Fruit fly (Drosophila melanogaster) whole organism, embryonic: ENCODE results near the gene CG9582.

ENCODE experiments used
- Blimp-1 ChIP-seq: fragments of 200-800 bp; sonication (Bioruptor generic); optimal IDR thresholded peaks from 3 replicates; lab custom pipeline; 2018; ENCODE audit warnings: missing biosample characterization, missing genetic modification characterization, mild to moderate bottlenecking, moderate library complexity, missing genetic modification reagents
- CG10321 ChIP-seq: fragments of 200-800 bp; sonication (Bioruptor generic); IDR thresholded peaks from 2 replicates; pipeline ENCODE4 v1.3.6; 2022; ENCODE audit warnings: missing biosample characterization, missing genetic modification characterization
- CG14014 ChIP-seq: fragments of 200-800 bp; sonication (Bioruptor generic); IDR thresholded peaks from 2 replicates; pipeline ENCODE4 v1.3.6; 2022; ENCODE audit warnings: missing biosample characterization, missing genetic modification characterization
- CG1529 ChIP-seq: fragments of 200-800 bp; sonication (Bioruptor generic); optimal IDR thresholded peaks from 3 replicates; lab custom pipeline; 2018; ENCODE audit warnings: missing biosample characterization, missing genetic modification characterization
- CG15601 ChIP-seq: fragments of 200-800 bp; sonication (Bioruptor generic); optimal IDR thresholded peaks from 3 replicates; lab custom pipeline; 2019; ENCODE audit warnings: missing biosample characterization, mild to moderate bottlenecking, missing genetic modification characterization, moderate library complexity
- CG17186 ChIP-seq: fragments of 200-800 bp; sonication (Bioruptor generic); optimal IDR thresholded peaks from 3 replicates; lab custom pipeline; 2017; ENCODE audit warnings: missing biosample characterization, missing genetic modification reagents, missing genetic modification characterization
- CG17328 ChIP-seq: fragments of 200-800 bp; sonication (Bioruptor generic); IDR thresholded peaks from 2 replicates; pipeline ENCODE4 v1.3.6; 2022; ENCODE audit warnings: missing biosample characterization, missing genetic modification characterization
- CG17912 ChIP-seq: fragments of 200-800 bp; sonication (Bioruptor generic); optimal IDR thresholded peaks from 2 replicates; lab custom pipeline; 2018; ENCODE audit warnings: missing biosample characterization, mild to moderate bottlenecking, missing genetic modification characterization
- CG2116 ChIP-seq: fragments of 200-800 bp; sonication (Bioruptor generic); optimal IDR thresholded peaks from 3 replicates; lab custom pipeline; 2018; ENCODE audit warnings: missing biosample characterization, mild to moderate bottlenecking, missing genetic modification characterization
- CG2199 ChIP-seq: fragments of 200-800 bp; sonication (Bioruptor generic); IDR thresholded peaks from 3 replicates; pipeline ENCODE4 v1.3.6; 2022; ENCODE audit warnings: missing biosample characterization, missing genetic modification characterization
- CG2678 ChIP-seq: fragments of 200-800 bp; sonication (Bioruptor generic); optimal IDR thresholded peaks from 3 replicates; lab custom pipeline; 2019; ENCODE audit warnings: missing biosample characterization, mild to moderate bottlenecking, missing genetic modification characterization, moderate library complexity
- CG3065 ChIP-seq: fragments of 200-800 bp; sonication (Bioruptor generic); optimal IDR thresholded peaks from 2 replicates; lab custom pipeline; 2016; ENCODE audit warnings: missing biosample characterization, missing genetic modification characterization
- CG3281 ChIP-seq: fragments of 200-800 bp; sonication (Bioruptor generic); optimal IDR thresholded peaks from 3 replicates; lab custom pipeline; 2017; ENCODE audit warnings: missing biosample characterization, mild to moderate bottlenecking, missing genetic modification characterization
- CG6654 ChIP-seq: fragments of 200-800 bp; sonication (Bioruptor generic); optimal IDR thresholded peaks from 2 replicates; lab custom pipeline; 2017; ENCODE audit warnings: missing biosample characterization, mild to moderate bottlenecking, missing genetic modification characterization
- CG6689 ChIP-seq: fragments of 200-800 bp; sonication (Bioruptor generic); IDR thresholded peaks from 2 replicates; pipeline ENCODE4 v1.3.6; 2022; ENCODE audit warnings: missing biosample characterization, missing genetic modification characterization
- CG6813 ChIP-seq: fragments of 200-800 bp; sonication (Bioruptor generic); optimal IDR thresholded peaks from 2 replicates; lab custom pipeline; 2017; ENCODE audit warnings: missing biosample characterization, missing genetic modification characterization, mild to moderate bottlenecking, moderate library complexity, missing genetic modification reagents
- CG6854 ChIP-seq: fragments of 200-800 bp; sonication (Bioruptor generic); optimal IDR thresholded peaks from 3 replicates; lab custom pipeline; 2017; ENCODE audit warnings: missing biosample characterization, mild to moderate bottlenecking, missing genetic modification characterization
- CG7271 ChIP-seq: fragments of 200-800 bp; sonication (Bioruptor generic); optimal IDR thresholded peaks from 2 replicates; lab custom pipeline; 2018; ENCODE audit warnings: missing biosample characterization, mild to moderate bottlenecking, missing genetic modification characterization, moderate library complexity
- CG8089 ChIP-seq: fragments of 200-800 bp; sonication (Bioruptor generic); optimal IDR thresholded peaks from 3 replicates; lab custom pipeline; 2016; ENCODE audit warnings: missing biosample characterization, missing genetic modification characterization
- CrebB ChIP-seq: fragments of 200-800 bp; sonication (Bioruptor generic); optimal IDR thresholded peaks from 3 replicates; lab custom pipeline; 2018; ENCODE audit warnings: missing biosample characterization, mild to moderate bottlenecking, missing genetic modification characterization
- D19A ChIP-seq: fragments of 200-800 bp; optimal IDR thresholded peaks from 3 replicates; lab custom pipeline; 2019; ENCODE audit warnings: missing biosample characterization, mild to moderate bottlenecking, missing genetic modification characterization, moderate library complexity
- E2f2 ChIP-seq: fragments of 200-800 bp; sonication (Bioruptor generic); IDR thresholded peaks from 2 replicates; pipeline ENCODE4 v1.3.6; 2022; ENCODE audit warnings: missing biosample characterization, missing genetic modification characterization
- Eip74EF ChIP-seq, 2 experiments: fragments of 200-800 bp in 1 of 2; fragments of >200 bp in 1 of 2; sonication (Bioruptor generic) in 1 of 2; optimal IDR thresholded peaks; 2 replicates each; lab custom pipeline; 2017 to 2019; ENCODE audit warnings: missing biosample characterization in 2 of 2, missing genetic modification characterization in 2 of 2, mild to moderate bottlenecking in 1 of 2, moderate library complexity in 1 of 2
- Hr51 ChIP-seq, 2 experiments: fragments of 200-800 bp; sonication (Bioruptor generic); optimal IDR thresholded peaks; 2 replicates in 1 of 2; 3 replicates in 1 of 2; lab custom pipeline; 2016 to 2018; ENCODE audit warnings: missing biosample characterization in 2 of 2, missing genetic modification characterization in 2 of 2, mild to moderate bottlenecking in 1 of 2, moderate library complexity in 1 of 2
- Max ChIP-seq: fragments of 200-800 bp; sonication (Bioruptor generic); optimal IDR thresholded peaks from 2 replicates; lab custom pipeline; 2016; ENCODE audit warnings: missing biosample characterization, mild to moderate bottlenecking, missing genetic modification characterization
- Med ChIP-seq: fragments of 200-800 bp; sonication (Bioruptor generic); peaks from one replicate; lab custom pipeline; 2016; ENCODE audit warnings: missing biosample characterization, missing genetic modification characterization, mild to moderate bottlenecking, inconsistent platforms, moderate library complexity
- Mrtf ChIP-seq: fragments of 200-800 bp; sonication (Bioruptor generic); IDR thresholded peaks from 3 replicates; pipeline ENCODE4 v1.3.6; 2022; ENCODE audit warnings: missing biosample characterization, missing genetic modification characterization
- Nf-YC ChIP-seq: fragments of 200-800 bp; optimal IDR thresholded peaks from 3 replicates; lab custom pipeline; 2019; ENCODE audit warnings: missing biosample characterization, mild to moderate bottlenecking, missing genetic modification characterization, moderate library complexity
- Rfx ChIP-seq: fragments of 200-800 bp; sonication (Bioruptor generic); IDR thresholded peaks from 2 replicates; pipeline ENCODE4 v1.3.6; 2022; ENCODE audit warnings: missing biosample characterization, missing genetic modification characterization
- Six4 ChIP-seq: fragments of 200-800 bp; sonication (Bioruptor generic); optimal IDR thresholded peaks from 2 replicates; lab custom pipeline; 2016; ENCODE audit warnings: missing biosample characterization, missing genetic modification characterization
- Sry-δ ChIP-seq: fragments of 200-800 bp; sonication (Bioruptor generic); optimal IDR thresholded peaks from 2 replicates; lab custom pipeline; 2016; ENCODE audit warnings: missing biosample characterization, missing genetic modification characterization
- ase ChIP-seq: fragments of 200-800 bp; sonication (Bioruptor generic); IDR thresholded peaks from 3 replicates; pipeline ENCODE4 v1.3.6; 2022; ENCODE audit warnings: missing biosample characterization, missing genetic modification characterization
- ash1 ChIP-seq: fragments of 200-800 bp; sonication (Bioruptor generic); optimal IDR thresholded peaks from 2 replicates; lab custom pipeline; 2018; ENCODE audit warnings: missing biosample characterization, mild to moderate bottlenecking, missing genetic modification characterization
- dati ChIP-seq: fragments of 200-800 bp; sonication (Bioruptor generic); IDR thresholded peaks from 2 replicates; pipeline ENCODE4 v1.3.6; 2022; ENCODE audit warnings: missing biosample characterization, missing genetic modification characterization
- dmrt11E ChIP-seq: fragments of 200-800 bp; sonication (Bioruptor generic); optimal IDR thresholded peaks from 3 replicates; lab custom pipeline; 2018; ENCODE audit warnings: missing biosample characterization, mild to moderate bottlenecking, missing genetic modification characterization, moderate library complexity
- esg ChIP-seq: fragments of 200-800 bp; sonication (Bioruptor generic); conservative IDR thresholded peaks from 2 replicates; pipeline ENCODE4 v1.3.6; 2022; ENCODE audit warnings: missing biosample characterization, missing genetic modification characterization
- ftz-f1 ChIP-seq: fragments of 200-800 bp; sonication (Bioruptor generic); optimal IDR thresholded peaks from 2 replicates; lab custom pipeline; 2016; ENCODE audit warnings: missing biosample characterization, missing genetic modification characterization
- gce ChIP-seq: fragments of 200-800 bp; sonication (Bioruptor generic); IDR thresholded peaks from 3 replicates; pipeline ENCODE4 v1.3.6; 2022; ENCODE audit warnings: missing biosample characterization, missing genetic modification characterization
- gcm2 ChIP-seq: fragments of 200-800 bp; sonication (Bioruptor generic); optimal IDR thresholded peaks from 2 replicates; lab custom pipeline; 2016; ENCODE audit warnings: missing biosample characterization, missing genetic modification characterization
- gfzf ChIP-seq: fragments of 200-800 bp; sonication (Bioruptor generic); optimal IDR thresholded peaks from 2 replicates; lab custom pipeline; 2016; ENCODE audit warnings: missing biosample characterization, mild to moderate bottlenecking, missing genetic modification characterization, moderate library complexity
- ind ChIP-seq: fragments of 200-800 bp; sonication (Bioruptor generic); optimal IDR thresholded peaks from 3 replicates; lab custom pipeline; 2016; ENCODE audit warnings: missing biosample characterization, missing genetic modification characterization
- knrl ChIP-seq: fragments of 200-800 bp; sonication (Bioruptor generic); IDR thresholded peaks from 3 replicates; pipeline ENCODE4 v1.3.6; 2022; ENCODE audit warnings: missing biosample characterization, missing genetic modification characterization; ENCODE audit not compliant: partially characterized antibody
- luna ChIP-seq: fragments of 200-800 bp; sonication (Bioruptor generic); optimal IDR thresholded peaks from 2 replicates; lab custom pipeline; 2016; ENCODE audit warnings: missing biosample characterization, missing genetic modification characterization
- sug ChIP-seq: fragments of 200-800 bp; optimal IDR thresholded peaks from 2 replicates; lab custom pipeline; 2019; ENCODE audit warnings: missing biosample characterization, mild to moderate bottlenecking, missing genetic modification characterization, moderate library complexity
- tna ChIP-seq: fragments of 200-800 bp; sonication (Bioruptor generic); IDR thresholded peaks from 2 replicates; pipeline ENCODE4 v1.3.6; 2022; ENCODE audit warnings: missing biosample characterization, missing genetic modification characterization; ENCODE audit not compliant: partially characterized antibody
- ttk ChIP-seq: fragments of 200-800 bp; sonication (Bioruptor generic); IDR thresholded peaks from 2 replicates; pipeline ENCODE4 v2.1.2; 2022; ENCODE audit warnings: missing biosample characterization, missing genetic modification characterization
- unc-4 ChIP-seq: fragments of 200-800 bp; sonication (Bioruptor generic); IDR thresholded peaks from 2 replicates; pipeline ENCODE4 v1.3.6; 2022; ENCODE audit warnings: missing biosample characterization, missing genetic modification characterization; ENCODE audit not compliant: partially characterized antibody
- wek ChIP-seq: fragments of 200-800 bp; sonication (Bioruptor generic); optimal IDR thresholded peaks from 3 replicates; lab custom pipeline; 2018; ENCODE audit warnings: missing biosample characterization, mild to moderate bottlenecking, missing genetic modification characterization, moderate library complexity
- zf30C ChIP-seq: fragments of 200-800 bp; sonication (Bioruptor generic); optimal IDR thresholded peaks from 3 replicates; lab custom pipeline; 2018; ENCODE audit warnings: missing biosample characterization, mild to moderate bottlenecking, missing genetic modification characterization
- zfh2 ChIP-seq: fragments of 200-800 bp; sonication (Bioruptor generic); optimal IDR thresholded peaks from 2 replicates; lab custom pipeline; 2016; ENCODE audit warnings: missing biosample characterization, missing genetic modification characterization

Gene CG9582

dm6 chr2L:8997285-8997684 lies 34.4 kb downstream of the CG9582 start, which contains the start of the genes alien and CG18661 (continued):
- no peak for TF ChIP-seq zf30C (GFP tag; lab: Kevin White, UChicago)
- no peak for TF ChIP-seq CG1529 (GFP tag; lab: Kevin White, UChicago)
- peak; percentile 81 for TF ChIP-seq Mrtf (GFP tag; lab: Robert Waterston, UW)
- peak; percentile 98 for TF ChIP-seq esg
- TF ChIP-seq CG8089, result peak; percentile 69
- TF ChIP-seq ase, result peak; percentile 88
- no peak for TF ChIP-seq CG6654 (GFP tag; lab: Kevin White, UChicago)
- TF ChIP-seq CG3065 (GFP tag; lab: Kevin White, UChicago), result no peak
- TF ChIP-seq CG14014 (GFP tag; lab: Robert Waterston, UW), result peak; percentile 88
- TF ChIP-seq CG2199 (GFP tag; lab: Robert Waterston, UW), result peak; percentile 80; the same call in 2 of the 3 replicates
- TF ChIP-seq Sry-δ (GFP tag; lab: Kevin White, UChicago), result peak; percentile 88
- TF ChIP-seq CG6854, result no peak
- no peak for TF ChIP-seq CG7271 (tag; lab: Kevin White, UChicago)
- peak; percentile 58; the same call in 2 of the 3 replicates for TF ChIP-seq gce (GFP tag; lab: Robert Waterston, UW)
- peak; percentile 94 for TF ChIP-seq luna
- TF ChIP-seq gcm2 (GFP tag; lab: Kevin White, UChicago), result peak; percentile 86
- TF ChIP-seq Blimp-1 (GFP tag; lab: Kevin White, UChicago), result peak; percentile 48
- peak; percentile 66 for TF ChIP-seq CG10321
- TF ChIP-seq tna (GFP tag; lab: Robert Waterston, UW), result no peak
- TF ChIP-seq CG17328 (GFP tag; lab: Robert Waterston, UW), result peak; percentile 66; the same call in 1 of the 2 replicates
- peak; percentile 66 for TF ChIP-seq E2f2 (GFP tag; lab: Robert Waterston, UW)
- TF ChIP-seq CG2678, result peak; percentile 61
- peak; percentile 45 for TF ChIP-seq Nf-YC (tag; lab: Kevin White, UChicago)
- no peak for TF ChIP-seq wek
- TF ChIP-seq CG6689 (GFP tag; lab: Robert Waterston, UW), result peak; percentile 76
- TF ChIP-seq ash1 (GFP tag; lab: Kevin White, UChicago), result no peak
- TF ChIP-seq dati, result no peak
- peak; percentile 94 for TF ChIP-seq zfh2
- TF ChIP-seq Max (GFP tag; lab: Kevin White, UChicago), result peak; percentile 45
- peak; percentile 57 for TF ChIP-seq unc-4 (GFP tag; lab: Robert Waterston, UW)
- TF ChIP-seq Rfx (GFP tag; lab: Robert Waterston, UW), result peak; percentile 96
- peak; percentile 3 for TF ChIP-seq CrebB (tag; lab: Kevin White, UChicago)
- TF ChIP-seq CG3281, result peak; percentile 35
- TF ChIP-seq ind (GFP tag; lab: Kevin White, UChicago), result peak; percentile 79
- peak; percentile 96 for TF ChIP-seq Med (GFP tag; lab: Kevin White, UChicago)
- peak; percentile 62 for TF ChIP-seq D19A (tag; lab: Kevin White, UChicago)
- no peak for TF ChIP-seq CG6813
- peak; percentile 88 for TF ChIP-seq sug (tag; lab: Kevin White, UChicago)
- TF ChIP-seq ftz-f1 (GFP tag; lab: Kevin White, UChicago), result peak; percentile 14
- TF ChIP-seq CG15601 (tag; lab: Kevin White, UChicago), result peak; percentile 53
- TF ChIP-seq gfzf, result peak; percentile 88
- peak; percentile 78 for TF ChIP-seq knrl (GFP tag; lab: Robert Waterston, UW)
- peak; percentile 68 for TF ChIP-seq CG17186 (GFP tag; lab: Kevin White, UChicago)
- peak; percentile 82 to 87 for TF ChIP-seq Hr51 (GFP tag; optimal IDR thresholded peaks at IDR 0.05; lab: Kevin White, UChicago)
- peak; percentile 92 for TF ChIP-seq dmrt11E (tag; lab: Kevin White, UChicago)
- peak; percentile 88 for TF ChIP-seq ttk (GFP tag; lab: Robert Waterston, UW)
- peak; percentile 45 for TF ChIP-seq Six4 (GFP tag; lab: Kevin White, UChicago)
- TF ChIP-seq CG2116 (GFP tag; lab: Kevin White, UChicago), result peak; percentile 69
- no peak for TF ChIP-seq Eip74EF (GFP tag; optimal IDR thresholded peaks at IDR 0.05; lab: Kevin White, UChicago)
- peak; percentile 77 for TF ChIP-seq CG17912
